Fruit fly (Drosophila melanogaster): Measurements from ENCODE around the gene Las.

Gene Las

DNA sequence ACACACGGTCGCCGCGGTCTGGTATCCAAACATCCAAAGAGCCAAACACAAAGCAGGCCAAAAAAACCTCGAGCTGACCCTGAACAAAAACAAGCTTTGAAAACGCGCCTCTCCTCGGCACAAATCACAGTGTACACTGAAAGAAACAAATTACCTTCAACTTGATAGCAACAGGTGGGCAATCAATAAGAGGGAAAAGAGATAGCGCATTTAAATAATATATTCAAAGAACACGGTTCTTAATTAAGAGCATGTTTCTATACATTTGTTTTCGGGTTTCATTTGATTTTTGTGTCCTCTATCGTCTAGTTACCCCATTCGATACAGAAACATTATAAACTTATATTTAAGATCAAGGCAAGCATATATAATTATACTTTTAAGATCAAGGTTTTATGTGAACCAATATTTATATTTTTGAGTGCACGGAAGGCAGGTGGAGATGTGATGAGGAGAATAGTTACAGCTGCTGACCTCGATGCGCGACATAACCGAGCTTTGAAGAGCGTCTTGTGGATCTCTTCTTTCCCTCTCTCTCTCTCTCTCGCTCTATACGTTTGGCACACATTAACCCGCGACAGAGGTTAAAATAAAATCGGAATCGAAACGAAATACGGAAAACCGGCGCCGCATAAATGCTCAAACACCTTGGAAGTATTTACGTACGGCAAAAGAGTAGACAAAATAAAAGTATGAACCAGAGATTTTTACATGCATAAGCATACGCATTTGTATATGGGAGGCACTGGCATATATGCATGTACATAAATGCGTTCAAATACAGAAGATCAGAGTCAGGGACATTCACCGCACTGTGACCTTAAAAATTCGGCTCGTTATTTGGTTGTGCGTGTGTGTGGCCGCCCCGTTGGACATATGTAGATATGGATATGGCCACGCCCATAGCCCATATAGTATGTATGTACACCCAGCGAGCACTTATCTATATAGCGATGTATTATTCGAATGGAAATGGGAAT lies 33.6 kb downstream of the Las start (continued):
- peak; percentile 84 for TF ChIP-seq CG6689 (GFP tag; IDR thresholded peaks at IDR 0.05)
- peak; percentile 6 for TF ChIP-seq CG9876 (GFP tag; optimal IDR thresholded peaks at IDR 0.05)
- peak; percentile 71 for TF ChIP-seq CG7372 (GFP tag; IDR thresholded peaks at IDR 0.05)
- TF ChIP-seq Dbx (GFP tag; IDR thresholded peaks at IDR 0.05), result peak; percentile 61; the same call in 2 of the 3 replicates
- TF ChIP-seq CG9727 (GFP tag; optimal IDR thresholded peaks at IDR 0.05), result peak; percentile 78
- TF ChIP-seq CG11456 (GFP tag; IDR thresholded peaks at IDR 0.05), result peak; percentile 74; the same call in 2 of the 3 replicates
- 0 out of 2 replicates have a peak, but pooled peaks have one; percentile 39 for TF ChIP-seq Nf-YA (GFP tag; IDR thresholded peaks at IDR 0.05)
- peak; percentile 77 for TF ChIP-seq kni (GFP tag; optimal IDR thresholded peaks at IDR 0.05)
- peak; percentile 29 for TF ChIP-seq CG10565 (GFP tag; optimal IDR thresholded peaks at IDR 0.05)
- TF ChIP-seq CTCF (GFP tag; optimal IDR thresholded peaks at IDR 0.05), result peak; percentile 41
- TF ChIP-seq CG11504 (tag; optimal IDR thresholded peaks at IDR 0.05), result peak; percentile 92
- no peak for TF ChIP-seq knrl (GFP tag; IDR thresholded peaks at IDR 0.05; ENCODE audit: partially characterized antibody)
- TF ChIP-seq dmrt99B (tag; optimal IDR thresholded peaks at IDR 0.05), result peak; percentile 93
- peak; percentile 85 for TF ChIP-seq ftz-f1 (GFP tag; optimal IDR thresholded peaks at IDR 0.05)
- 0 out of 2 replicates have a peak, but pooled peaks have one; percentile 11 for TF ChIP-seq GATAe (GFP tag; conservative IDR thresholded peaks at IDR 0.05)
- no peak for TF ChIP-seq CG15479 (GFP tag; optimal IDR thresholded peaks at IDR 0.05)
- peak; percentile 76 for TF ChIP-seq CG17568 (GFP tag; optimal IDR thresholded peaks at IDR 0.05)
- peak; percentile 78 for TF ChIP-seq slbo (GFP tag; IDR thresholded peaks at IDR 0.05)
- TF ChIP-seq CkIIα-i1 (GFP tag; IDR thresholded peaks at IDR 0.05), result no peak
- peak; percentile 71; the same call in 2 of the 3 replicates for TF ChIP-seq CG11093 (GFP tag; IDR thresholded peaks at IDR 0.05)
- no peak for TF ChIP-seq Doc3 (GFP tag; IDR thresholded peaks at IDR 0.05; ENCODE audit: partially characterized antibody)
- TF ChIP-seq CG16863 (GFP tag; optimal IDR thresholded peaks at IDR 0.05), result peak; percentile 72
- TF ChIP-seq tna (GFP tag; IDR thresholded peaks at IDR 0.05; ENCODE audit: partially characterized antibody), result no peak
- peak; percentile 47 for TF ChIP-seq CG33213 (GFP tag; optimal IDR thresholded peaks at IDR 0.05)
- peak; percentile 51; the same call in 1 of the 3 replicates for TF ChIP-seq gce (GFP tag; IDR thresholded peaks at IDR 0.05)
- no peak for TF ChIP-seq CG17612 (GFP tag; IDR thresholded peaks at IDR 0.05)
- 0 out of 2 replicates have a peak, but pooled peaks have one; percentile 17 for TF ChIP-seq CG1024 (GFP tag; IDR thresholded peaks at IDR 0.05)
- no peak for TF ChIP-seq inv (GFP tag; IDR thresholded peaks at IDR 0.05; ENCODE audit: partially characterized antibody)
- TF ChIP-seq CG2116 (GFP tag; optimal IDR thresholded peaks at IDR 0.05), result peak; percentile 39
- peak; percentile 56 for TF ChIP-seq CG17802 (tag; optimal IDR thresholded peaks at IDR 0.05)
- no peak for TF ChIP-seq pan (optimal IDR thresholded peaks at IDR 0.05)
- peak in 1 of 2 experiments; percentile 73 for TF ChIP-seq pan (GFP tag; optimal IDR thresholded peaks at IDR 0.05 in 1 of 2, IDR thresholded peaks at IDR 0.05 in 1 of 2)
- TF ChIP-seq croc (GFP tag; conservative IDR thresholded peaks at IDR 0.05), result peak; percentile 36; the same call in 2 of the 3 replicates
- TF ChIP-seq CG7839 (tag; optimal IDR thresholded peaks at IDR 0.05), result peak; percentile 91
- no peak for TF ChIP-seq pfk (GFP tag; optimal IDR thresholded peaks at IDR 0.05)
- peak; percentile 70 for TF ChIP-seq fu2 (GFP tag; optimal IDR thresholded peaks at IDR 0.05)
- TF ChIP-seq CG11695 (GFP tag; IDR thresholded peaks at IDR 0.05), result peak; percentile 82
- peak; percentile 50; the same call in 1 of the 2 replicates for TF ChIP-seq E2f2 (GFP tag; IDR thresholded peaks at IDR 0.05)
- no peak for TF ChIP-seq prd (optimal IDR thresholded peaks at IDR 0.05)
- TF ChIP-seq prd (GFP tag; IDR thresholded peaks at IDR 0.05), result peak; percentile 81
- peak; percentile 91 for TF ChIP-seq CG4424 (GFP tag; optimal IDR thresholded peaks at IDR 0.05)
- no peak for TF ChIP-seq dan (GFP tag; IDR thresholded peaks at IDR 0.05)
- TF ChIP-seq Usf (GFP tag; optimal IDR thresholded peaks at IDR 0.05), result peak; percentile 39
- peak; percentile 51 for TF ChIP-seq CG8089 (GFP tag; optimal IDR thresholded peaks at IDR 0.05)
- TF ChIP-seq Bdp1 (GFP tag; optimal IDR thresholded peaks at IDR 0.05), result peak; percentile 63
- peak; percentile 76 for TF ChIP-seq CG10462 (GFP tag; optimal IDR thresholded peaks at IDR 0.05)
- peak; percentile 60 for TF ChIP-seq CG18764 (GFP tag; optimal IDR thresholded peaks at IDR 0.05)
- TF ChIP-seq CG13287 (GFP tag; IDR thresholded peaks at IDR 0.05; ENCODE audit: partially characterized antibody), result peak; percentile 18; the same call in 1 of the 2 replicates
- TF ChIP-seq CG18476 (GFP tag; optimal IDR thresholded peaks at IDR 0.05), result peak; percentile 74

Measured in whole organism, embryonic.